Worm (Caenorhabditis elegans) whole organism, dauer: ENCODE results near the gene unc-116.

Experiments
- unc-62 ChIP-seq: sonication (generic microtip); optimal IDR thresholded peaks from 2 replicates; lab custom pipeline; 2017; ENCODE audit warnings: missing biosample characterization, missing genetic modification reagents, missing genetic modification characterization

Gene unc-116

ce11 chrIII:8354644-8355461, at the start of gene unc-116:
Gene unc-116 (minus strand): TSS chrIII:8355174.
- no peak for TF ChIP-seq unc-62 (GFP tag; lab: Kevin White, UChicago)

ce11 chrIII:8403507-8403906, 48.5 kb upstream of the unc-116 start, which contains the start of gene cutc-1:
Gene cutc-1 (minus strand): TSS chrIII:8403607.
- no peak for TF ChIP-seq unc-62 (GFP tag; lab: Kevin White, UChicago)

DNA sequence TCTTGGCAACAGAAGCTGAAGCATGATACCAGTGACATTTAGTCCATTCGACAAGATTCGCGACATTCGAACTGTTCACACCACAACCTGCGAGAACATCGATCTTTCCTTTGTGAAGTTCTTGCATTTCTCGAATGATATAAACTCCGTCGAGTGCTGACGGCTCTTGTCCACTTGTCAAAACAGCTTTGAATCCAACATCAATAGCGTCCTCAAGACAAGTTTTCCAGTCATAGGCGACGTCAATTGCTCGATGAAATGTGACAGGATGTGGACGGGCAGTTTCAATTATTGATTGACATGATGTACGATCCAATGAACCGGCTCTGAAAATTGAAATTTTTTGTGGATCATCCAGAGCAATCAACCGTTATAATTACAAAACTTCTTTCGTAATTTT, 47.7 kb upstream of the unc-116 start:
- no peak for TF ChIP-seq unc-62 (GFP tag; lab: Kevin White, UChicago)

DNA sequence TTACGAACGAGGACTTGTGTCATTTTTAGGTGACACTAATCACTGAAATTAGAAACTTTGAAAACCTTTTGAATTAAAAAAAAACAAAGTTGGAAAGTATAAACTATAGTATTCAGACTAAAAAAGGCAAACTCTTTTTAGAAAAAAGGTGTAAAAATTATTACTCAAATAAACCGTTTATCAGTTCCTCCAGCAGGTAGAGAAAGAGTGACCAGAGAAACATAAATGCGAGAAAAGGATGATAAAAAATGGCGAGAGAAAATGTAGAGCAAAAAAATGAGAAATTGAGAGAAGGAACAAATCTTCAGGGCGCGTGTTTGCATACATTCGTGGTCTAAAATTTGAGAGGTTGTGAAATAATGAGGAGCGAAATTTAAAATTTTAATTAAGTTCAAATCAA, 46.9 kb upstream of the unc-116 start, which contains the start of gene lap-1:
lap-1 (minus strand) TSS at position 42 of the 400 bp plus-strand sequence.
- TF ChIP-seq unc-62 (GFP tag; lab: Kevin White, UChicago), result no peak

ce11 chrIII:8400478-8400877, 45.5 kb upstream of the unc-116 start:
- no peak for TF ChIP-seq unc-62 (GFP tag; lab: Kevin White, UChicago)

DNA sequence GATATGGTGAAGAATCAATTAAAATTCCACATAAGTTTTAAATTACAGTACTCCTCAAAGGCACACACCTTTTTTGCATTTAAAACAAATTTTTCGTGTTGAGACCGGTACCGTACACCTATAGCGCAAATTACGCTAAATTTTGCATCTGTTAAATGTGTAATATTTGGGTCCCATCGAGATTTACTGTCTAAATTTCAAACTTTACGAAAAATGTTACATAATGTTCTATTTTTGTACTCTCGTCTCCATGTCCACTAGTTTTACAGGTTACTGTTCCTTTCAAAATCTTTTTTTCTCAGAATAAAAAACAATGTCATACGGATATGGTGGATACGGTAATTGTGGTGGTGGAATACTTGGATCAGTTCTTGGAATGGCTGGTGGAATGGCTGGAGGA, 43.4 kb upstream of the unc-116 start, which contains the start of gene ZK353.2:
ZK353.2 (plus strand) TSS at position 301 of the 400 bp plus-strand sequence.
- TF ChIP-seq unc-62 (GFP tag; lab: Kevin White, UChicago), result no peak

DNA sequence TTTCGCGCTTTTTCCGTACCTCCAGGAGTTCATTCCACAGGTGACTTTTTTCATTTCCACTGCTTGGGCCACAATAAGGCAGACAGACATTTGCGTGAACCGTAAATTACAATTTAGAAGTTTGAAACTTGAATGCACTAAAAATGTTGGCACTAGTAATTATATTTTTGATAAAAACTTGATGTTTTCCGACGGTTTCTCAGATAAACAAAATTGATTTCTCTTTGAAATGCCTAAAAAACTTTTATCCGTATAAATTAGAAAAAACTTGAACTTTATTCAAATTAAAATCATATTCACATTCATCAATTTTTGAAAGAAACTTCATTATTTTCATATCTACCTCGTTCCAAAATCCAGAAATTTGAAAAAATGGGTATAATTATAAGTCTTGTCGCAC, 40.7 kb upstream of the unc-116 start, which contains the start of gene ZK353.3:
ZK353.3 (plus strand) TSS at position 301 of the 400 bp plus-strand sequence.
- TF ChIP-seq unc-62 (GFP tag; lab: Kevin White, UChicago), result no peak

DNA sequence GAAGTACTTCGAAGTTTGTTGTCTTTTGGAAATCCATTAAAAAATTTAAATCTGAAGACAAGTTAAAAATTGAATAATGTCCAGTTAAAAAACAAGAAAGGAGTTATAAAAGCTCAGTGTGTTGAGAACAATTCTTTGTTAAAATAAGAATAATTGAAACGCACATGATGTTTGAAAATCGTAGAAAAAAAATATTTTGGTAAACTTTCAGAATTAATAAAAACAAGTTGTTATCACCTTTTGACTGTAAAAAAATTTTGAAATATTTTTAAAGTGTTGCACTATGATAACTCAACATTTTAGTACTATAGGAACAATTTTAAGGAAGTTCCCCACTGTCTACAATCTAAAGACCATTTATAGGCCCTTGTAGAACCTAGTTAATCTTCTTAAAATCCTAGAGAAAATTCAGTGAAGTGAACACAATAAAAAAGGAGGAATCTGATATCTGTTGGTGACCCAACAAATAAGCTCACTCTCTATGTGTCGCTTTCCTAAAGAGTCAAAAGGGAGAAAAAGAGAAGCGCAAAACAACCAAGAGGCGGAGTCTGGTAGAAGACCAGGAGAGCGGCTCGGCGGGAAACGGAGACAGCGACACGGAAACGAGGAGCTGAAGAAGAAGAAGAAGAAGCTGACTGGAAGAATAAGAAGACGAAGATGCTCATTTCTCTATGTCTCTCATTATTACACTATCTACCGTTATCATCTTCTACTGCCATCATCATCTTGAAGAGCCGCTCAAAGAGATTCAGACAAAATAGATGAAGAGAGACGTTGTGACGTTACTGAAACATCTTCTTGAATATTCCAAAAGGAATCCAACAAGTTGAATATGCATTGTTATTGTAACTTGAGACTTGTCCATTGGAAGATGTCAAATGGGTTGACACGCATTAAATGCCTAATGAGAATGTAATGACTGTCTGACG, 39.7 kb upstream of the unc-116 start, which contains the start of gene ZK353.10:
ZK353.10 (minus strand) TSS at position 51 of the 929 bp plus-strand sequence.
- TF ChIP-seq unc-62 (GFP tag; lab: Kevin White, UChicago), result no peak

DNA sequence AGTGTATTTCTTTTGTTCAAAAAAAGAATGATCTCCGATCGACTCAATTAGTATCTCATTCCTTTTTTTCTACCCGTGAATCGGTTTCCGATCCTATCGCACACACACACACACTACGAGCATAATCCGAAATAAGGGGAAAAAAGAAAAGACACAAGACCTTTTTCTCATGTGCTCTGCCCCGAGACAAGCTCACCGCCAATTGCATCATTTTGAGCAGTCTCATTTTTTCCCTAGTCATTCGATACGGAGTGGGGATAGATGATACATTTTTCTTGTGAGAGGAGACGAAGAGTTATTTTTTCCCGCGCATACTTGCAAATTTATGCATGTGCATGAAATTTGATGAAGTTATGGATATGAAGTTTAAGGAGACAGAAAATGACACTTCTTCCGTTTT, 37.3 kb upstream of the unc-116 start:
- TF ChIP-seq unc-62 (GFP tag; lab: Kevin White, UChicago), result no peak

ce11 chrIII:8389539-8389938, 34.6 kb upstream of the unc-116 start, which contains the start of gene ZK353.4:
Gene ZK353.4 (minus strand): TSS chrIII:8389639.
- TF ChIP-seq unc-62 (GFP tag; lab: Kevin White, UChicago), result no peak

DNA sequence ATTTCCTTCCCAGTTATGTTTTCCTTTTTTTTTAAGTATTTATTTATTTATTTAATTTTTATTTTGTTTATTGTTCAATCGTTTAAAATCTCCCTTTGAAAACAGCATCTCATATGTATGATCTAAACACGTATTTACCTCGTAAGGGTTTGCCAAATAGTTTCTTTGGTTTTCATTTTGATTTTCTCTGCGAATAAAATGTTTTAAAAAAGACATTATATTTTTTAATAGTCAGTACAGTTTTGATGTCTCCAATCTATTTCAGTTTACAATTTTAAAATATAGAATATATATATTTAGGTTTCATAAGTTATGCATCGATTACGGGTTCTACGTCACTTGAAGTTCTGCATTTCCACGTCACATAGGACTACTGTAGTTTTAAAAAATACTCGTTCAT, 25.7 kb upstream of the unc-116 start, which contains the start of gene R05D3.12:
R05D3.12 (plus strand) TSS at position 301 of the 400 bp plus-strand sequence.
- TF ChIP-seq unc-62 (GFP tag; lab: Kevin White, UChicago), result no peak

- no peak for TF ChIP-seq unc-62 (GFP tag; lab: Kevin White, UChicago)
These were observed 20.0 kb upstream of the unc-116 start, which contains the start of gene met-2 for ce11 chrIII:8375000-8375399. Gene met-2 (plus strand): TSS chrIII:8375300.

DNA sequence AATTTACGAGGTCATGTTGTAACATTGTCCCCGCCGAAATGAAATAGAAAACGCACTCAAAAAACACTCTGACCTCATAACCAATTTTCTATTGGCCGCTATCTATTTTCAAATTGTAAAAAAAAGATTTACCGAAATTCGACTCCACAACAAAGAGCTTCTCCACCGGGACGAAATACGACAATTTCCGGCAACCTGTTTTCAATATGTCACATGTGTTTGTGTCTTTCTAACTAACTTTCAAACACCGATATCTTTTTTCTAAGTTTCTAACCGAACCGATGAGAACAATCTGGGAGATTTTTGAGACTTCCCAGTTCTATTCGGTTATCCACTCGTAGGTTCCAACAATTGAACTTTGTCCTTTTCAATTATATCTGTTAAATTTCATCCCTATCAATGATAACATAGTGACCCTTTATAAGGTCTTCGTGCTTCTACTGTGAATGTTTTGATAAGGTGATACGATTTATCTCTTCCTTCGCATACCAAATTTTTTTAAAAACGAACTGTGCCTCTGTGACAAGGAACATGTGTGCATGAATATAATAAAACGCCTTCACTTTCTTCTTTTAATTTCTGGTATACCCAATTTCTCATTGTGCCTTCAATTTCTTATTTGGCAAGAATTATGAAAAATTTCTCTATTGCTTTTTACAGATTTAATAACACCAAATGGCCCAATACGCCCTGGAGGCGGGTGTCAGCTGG, 16.8 kb upstream of the unc-116 start, which contains the start of gene lmbr-1:
lmbr-1 (plus strand) TSS at position 661 of the 711 bp plus-strand sequence.
- no peak for TF ChIP-seq unc-62 (GFP tag; lab: Kevin White, UChicago)

DNA sequence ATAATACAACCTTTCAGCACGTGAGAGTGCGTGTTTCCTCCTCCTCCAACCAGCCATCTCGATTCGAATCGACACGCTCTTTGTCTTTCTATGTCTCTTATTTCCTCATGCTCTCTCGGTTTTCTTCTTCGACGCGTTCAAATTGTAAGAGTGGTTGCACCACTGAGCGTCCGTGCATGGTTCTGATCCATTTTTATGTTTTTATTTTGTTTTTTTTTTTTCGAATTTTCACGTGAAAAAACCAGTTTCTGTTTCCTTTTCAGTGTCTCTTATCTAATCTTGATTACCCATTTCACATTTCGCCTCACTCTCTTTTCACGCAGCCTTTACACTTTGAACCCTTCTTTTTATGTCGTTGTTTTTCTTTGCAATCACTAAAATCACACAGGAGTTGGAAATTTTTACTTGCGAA, 15.9 kb upstream of the unc-116 start:
- TF ChIP-seq unc-62 (GFP tag; lab: Kevin White, UChicago), result no peak

DNA sequence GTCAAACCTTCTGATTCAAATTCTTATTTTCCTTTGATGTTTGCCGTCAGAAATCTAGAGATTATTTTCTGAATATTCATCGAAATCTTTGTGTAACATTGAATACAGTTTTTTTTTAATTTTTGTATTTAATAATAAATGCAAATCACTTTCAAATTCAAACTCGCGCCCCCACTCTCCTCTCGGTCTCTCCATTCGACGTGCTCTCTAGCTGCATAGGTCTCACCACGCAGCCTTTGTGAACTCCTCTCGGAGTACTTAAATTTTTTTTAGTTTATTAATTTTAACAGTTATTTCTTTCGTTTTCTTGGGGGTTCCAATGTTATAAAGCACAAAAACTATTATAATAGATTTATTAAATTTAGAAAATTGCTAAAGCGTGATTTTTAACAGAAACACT, 15.2 kb upstream of the unc-116 start:
- no peak for TF ChIP-seq unc-62 (GFP tag; lab: Kevin White, UChicago)
